Fruit fly (Drosophila melanogaster) whole organism, wandering third instar larva: Measurements from ENCODE around the gene Cyp4ac2.

Experiments used
- Abd-B ChIP-seq: fragments of >200 bp; optimal IDR thresholded peaks from 2 replicates; lab custom pipeline; 2017; ENCODE audit warnings: missing biosample characterization, missing genetic modification characterization
- CG32264 ChIP-seq: fragments of 200-800 bp; sonication (Bioruptor generic); optimal IDR thresholded peaks from 2 replicates; lab custom pipeline; 2016; ENCODE audit warnings: missing biosample characterization, missing genetic modification characterization
- CG9705 ChIP-seq: fragments of 200-800 bp; sonication (Bioruptor generic); optimal IDR thresholded peaks from 2 replicates; lab custom pipeline; 2018; ENCODE audit warnings: missing biosample characterization, mild to moderate bottlenecking, missing genetic modification characterization
- CrebA ChIP-seq: fragments of 200-800 bp; sonication (Bioruptor generic); optimal IDR thresholded peaks from 2 replicates; lab custom pipeline; 2016; ENCODE audit warnings: missing biosample characterization, mild to moderate bottlenecking, missing genetic modification characterization, borderline replicate concordance
- Dfd ChIP-seq: fragments of >200 bp; optimal IDR thresholded peaks from 2 replicates; lab custom pipeline; 2017; ENCODE audit warnings: missing biosample characterization, missing genetic modification characterization
- GATAd ChIP-seq: sonication (Bioruptor generic); optimal IDR thresholded peaks from 2 replicates; lab custom pipeline; 2016; ENCODE audit warnings: missing biosample characterization, missing genetic modification characterization
- HLH106 ChIP-seq: fragments of 200-800 bp; optimal IDR thresholded peaks from 3 replicates; lab custom pipeline; 2019; ENCODE audit warnings: missing biosample characterization, mild to moderate bottlenecking, missing genetic modification characterization, moderate library complexity
- Hnf4 ChIP-seq: fragments of 200-800 bp; sonication (Bioruptor generic); optimal IDR thresholded peaks from 2 replicates; lab custom pipeline; 2016; ENCODE audit warnings: missing biosample characterization, mild to moderate bottlenecking, missing genetic modification characterization
- Hr78 ChIP-seq: fragments of >200 bp; optimal IDR thresholded peaks from 2 replicates; lab custom pipeline; 2017; ENCODE audit warnings: missing biosample characterization, missing genetic modification characterization
- Hr83 ChIP-seq: fragments of 200-300 bp; sonication (Bioruptor generic); optimal IDR thresholded peaks from 2 replicates; lab custom pipeline; 2016; ENCODE audit warnings: missing biosample characterization, mild to moderate bottlenecking, missing genetic modification characterization, moderate library complexity; ENCODE audit not compliant: poor library complexity, severe bottlenecking
- Jra ChIP-seq: sonication (Bioruptor generic); optimal IDR thresholded peaks from 2 replicates; lab custom pipeline; 2016; ENCODE audit warnings: missing biosample characterization, missing genetic modification characterization
- Mio ChIP-seq: sonication (Bioruptor generic); optimal IDR thresholded peaks from 2 replicates; lab custom pipeline; 2016; ENCODE audit warnings: missing biosample characterization, missing genetic modification characterization
- Myc ChIP-seq: fragments of >200 bp; optimal IDR thresholded peaks from 2 replicates; lab custom pipeline; 2017
- N ChIP-seq: fragments of >200 bp; optimal IDR thresholded peaks from 2 replicates; lab custom pipeline; 2018; ENCODE audit warnings: missing biosample characterization, missing external identifiers, missing genetic modification characterization
- OdsH ChIP-seq: fragments of 200-800 bp; sonication (Bioruptor generic); optimal IDR thresholded peaks from 2 replicates; lab custom pipeline; 2016; ENCODE audit warnings: missing biosample characterization, mild to moderate bottlenecking, missing genetic modification characterization
- Rel ChIP-seq, 2 experiments: fragments of 200-800 bp; sonication (Bioruptor generic) in 1 of 2; optimal IDR thresholded peaks; 2 replicates in 1 of 2; 3 replicates in 1 of 2; lab custom pipeline; 2016 to 2019; ENCODE audit warnings: mild to moderate bottlenecking in 2 of 2, missing biosample characterization in 2 of 2, missing genetic modification characterization in 2 of 2, moderate library complexity in 1 of 2
- Sp1 ChIP-seq: fragments of 200-800 bp; sonication (Bioruptor generic); optimal IDR thresholded peaks from 3 replicates; lab custom pipeline; 2019; ENCODE audit warnings: missing biosample characterization, mild to moderate bottlenecking, missing genetic modification characterization, moderate library complexity
- Vsx2 ChIP-seq: fragments of 200-300, 225-300 bp; sonication (Bioruptor generic); optimal IDR thresholded peaks from 2 replicates; lab custom pipeline; 2018; ENCODE audit warnings: missing biosample characterization, missing genetic modification characterization; ENCODE audit not compliant: partially characterized antibody
- br ChIP-seq: fragments of 200-800 bp; sonication (Bioruptor generic); optimal IDR thresholded peaks from 2 replicates; lab custom pipeline; 2016; ENCODE audit warnings: missing biosample characterization, missing genetic modification characterization
- brk ChIP-seq: fragments of 200-800 bp; sonication (Bioruptor generic); optimal IDR thresholded peaks from 2 replicates; lab custom pipeline; 2016; ENCODE audit warnings: missing biosample characterization, mild to moderate bottlenecking, missing genetic modification characterization
- dmrt93B ChIP-seq: fragments of 200-800 bp; sonication (Bioruptor generic); optimal IDR thresholded peaks from 2 replicates; lab custom pipeline; 2018; ENCODE audit warnings: missing biosample characterization, mild to moderate bottlenecking, missing genetic modification characterization
- dsf ChIP-seq: sonication (Bioruptor generic); optimal IDR thresholded peaks from 2 replicates; lab custom pipeline; 2016; ENCODE audit warnings: missing biosample characterization, missing genetic modification characterization, borderline replicate concordance
- ey ChIP-seq: fragments of 200-800 bp; sonication (Bioruptor generic); optimal IDR thresholded peaks from 2 replicates; lab custom pipeline; 2016; ENCODE audit warnings: missing biosample characterization, missing genetic modification characterization
- foxo ChIP-seq, 2 experiments: fragments of 200-800 bp; sonication (Bioruptor generic); optimal IDR thresholded peaks; 2 replicates in 1 of 2; 3 replicates in 1 of 2; lab custom pipeline; 2016 to 2017; ENCODE audit warnings: missing biosample characterization in 2 of 2, missing genetic modification characterization in 2 of 2
- fru ChIP-seq: fragments of 200-800 bp; sonication (Bioruptor generic); optimal IDR thresholded peaks from 3 replicates; lab custom pipeline; 2016; ENCODE audit warnings: missing biosample characterization, mild to moderate bottlenecking, missing genetic modification characterization
- h ChIP-seq: fragments of 200-800 bp; sonication (Bioruptor generic); optimal IDR thresholded peaks from 3 replicates; lab custom pipeline; 2016; ENCODE audit warnings: missing biosample characterization, mild to moderate bottlenecking, missing genetic modification characterization
- jim ChIP-seq: fragments of 175-275, 200-325 bp; sonication (Bioruptor generic); optimal IDR thresholded peaks from 2 replicates; lab custom pipeline; 2016; ENCODE audit warnings: missing biosample characterization, mild to moderate bottlenecking, missing genetic modification characterization
- lola ChIP-seq: fragments of >200 bp; optimal IDR thresholded peaks from 2 replicates; lab custom pipeline; 2017; ENCODE audit warnings: missing biosample characterization, missing genetic modification characterization
- pan ChIP-seq: fragments of >200 bp; optimal IDR thresholded peaks from 2 replicates; lab custom pipeline; 2017
- psq ChIP-seq: fragments of 200-800 bp; sonication (Bioruptor generic); optimal IDR thresholded peaks from 3 replicates; lab custom pipeline; 2017; ENCODE audit warnings: missing biosample characterization, mild to moderate bottlenecking, missing genetic modification characterization, moderate library complexity
- rgr ChIP-seq: fragments of 200-800 bp; sonication (Bioruptor generic); optimal IDR thresholded peaks from 3 replicates; lab custom pipeline; 2016; ENCODE audit warnings: missing biosample characterization, mild to moderate bottlenecking, missing genetic modification characterization
- sage ChIP-seq: fragments of 200-800 bp; sonication (Bioruptor generic); optimal IDR thresholded peaks from 2 replicates; lab custom pipeline; 2016; ENCODE audit warnings: missing biosample characterization, mild to moderate bottlenecking, missing genetic modification characterization
- sv ChIP-seq: fragments of 200-800 bp; sonication (Bioruptor generic); optimal IDR thresholded peaks from 3 replicates; lab custom pipeline; 2016; ENCODE audit warnings: missing biosample characterization, missing genetic modification characterization
- tai ChIP-seq: sonication (Bioruptor generic); optimal IDR thresholded peaks from 2 replicates; lab custom pipeline; 2016; ENCODE audit warnings: missing biosample characterization, missing genetic modification characterization
- usp ChIP-seq: fragments of >200 bp; optimal IDR thresholded peaks from 2 replicates; lab custom pipeline; 2017; ENCODE audit warnings: missing biosample characterization, missing genetic modification characterization
- woc ChIP-seq: sonication (Bioruptor generic); optimal IDR thresholded peaks from 2 replicates; lab custom pipeline; 2016; ENCODE audit warnings: missing biosample characterization, mild to moderate bottlenecking, missing genetic modification characterization

Cyp4ac2 gene

dm6 chr2L:5228581-5229077, 37.6 kb upstream of the Cyp4ac2 start:
- TF ChIP-seq sv (GFP tag; lab: Kevin White, UChicago), result no peak
- no peak for TF ChIP-seq rgr
- TF ChIP-seq ey (GFP tag; lab: Kevin White, UChicago), result no peak
- no peak for TF ChIP-seq Mio
- no peak for TF ChIP-seq Vsx2 (GFP tag; lab: Kevin White, UChicago)
- TF ChIP-seq brk (GFP tag; lab: Kevin White, UChicago), result no peak
- no peak for TF ChIP-seq sage (GFP tag; lab: Kevin White, UChicago)
- TF ChIP-seq jim, result no peak
- TF ChIP-seq CG9705 (GFP tag; lab: Kevin White, UChicago), result no peak
- TF ChIP-seq foxo (GFP tag; optimal IDR thresholded peaks at IDR 0.05; lab: Kevin White, UChicago), result no peak
- TF ChIP-seq Hr83 (GFP tag; lab: Kevin White, UChicago), result no peak
- TF ChIP-seq CrebA, result no peak
- no peak for TF ChIP-seq GATAd (GFP tag; lab: Kevin White, UChicago)
- TF ChIP-seq CG32264 (GFP tag; lab: Kevin White, UChicago), result no peak
- no peak for TF ChIP-seq Abd-B
- no peak for TF ChIP-seq HLH106 (tag; lab: Kevin White, UChicago)
- TF ChIP-seq OdsH (GFP tag; lab: Kevin White, UChicago), result no peak
- no peak for TF ChIP-seq woc (GFP tag; lab: Kevin White, UChicago)
- no peak for TF ChIP-seq br
- TF ChIP-seq fru, result no peak

DNA sequence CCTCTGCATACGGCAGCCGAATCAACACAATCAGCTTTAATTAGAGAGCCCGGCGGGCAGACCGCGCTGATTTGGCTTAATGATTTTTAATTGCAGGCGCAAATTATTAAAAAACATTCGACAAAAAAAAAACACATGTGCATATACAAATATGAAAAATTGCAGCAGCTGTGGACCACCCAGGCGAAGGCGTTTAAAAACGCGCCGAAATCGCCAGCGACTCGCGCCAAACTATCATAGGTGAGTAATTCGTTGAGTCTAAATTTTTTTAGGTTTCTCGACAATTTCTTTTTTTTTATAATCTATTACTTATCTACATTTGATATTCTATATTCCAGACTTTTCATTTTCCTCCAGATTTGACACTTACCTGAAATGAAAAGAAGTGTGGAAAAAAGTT, 37.0 kb upstream of the Cyp4ac2 start:
- TF ChIP-seq Myc (lab: Kevin White, UChicago) (peak; percentile 15), h (GFP tag; lab: Kevin White, UChicago) (no peak), CG9705 (GFP tag; lab: Kevin White, UChicago) (no peak), fru (no peak), psq (no peak), Dfd (no peak), tai (GFP tag; lab: Kevin White, UChicago) (no peak), lola (GFP tag; lab: Kevin White, UChicago) (no peak)

- TF ChIP-seq Mio (no peak), jim (peak; percentile 33)
Measured at dm6 chr2L:5229735-5230347, 36.4 kb upstream of the Cyp4ac2 start.

- no peak for TF ChIP-seq CrebA
- no peak for TF ChIP-seq tai (GFP tag; lab: Kevin White, UChicago)
- TF ChIP-seq N (GFP tag; lab: Kevin White, UChicago), result no peak
- no peak for TF ChIP-seq dmrt93B (GFP tag; lab: Kevin White, UChicago)
- TF ChIP-seq pan (lab: Kevin White, UChicago), result no peak
- TF ChIP-seq Rel (GFP tag; optimal IDR thresholded peaks at IDR 0.05; lab: Kevin White, UChicago), result no peak
- no peak for TF ChIP-seq Rel (tag; optimal IDR thresholded peaks at IDR 0.05; lab: Kevin White, UChicago)
- no peak for TF ChIP-seq Mio
- TF ChIP-seq Sp1 (GFP tag; lab: Kevin White, UChicago), result no peak
- TF ChIP-seq woc (GFP tag; lab: Kevin White, UChicago), result no peak
- no peak for TF ChIP-seq Hr78
- TF ChIP-seq lola (GFP tag; lab: Kevin White, UChicago), result no peak
- no peak for TF ChIP-seq GATAd (GFP tag; lab: Kevin White, UChicago)
Measured at dm6 chr2L:5230772-5231171, 35.4 kb upstream of the Cyp4ac2 start.

DNA sequence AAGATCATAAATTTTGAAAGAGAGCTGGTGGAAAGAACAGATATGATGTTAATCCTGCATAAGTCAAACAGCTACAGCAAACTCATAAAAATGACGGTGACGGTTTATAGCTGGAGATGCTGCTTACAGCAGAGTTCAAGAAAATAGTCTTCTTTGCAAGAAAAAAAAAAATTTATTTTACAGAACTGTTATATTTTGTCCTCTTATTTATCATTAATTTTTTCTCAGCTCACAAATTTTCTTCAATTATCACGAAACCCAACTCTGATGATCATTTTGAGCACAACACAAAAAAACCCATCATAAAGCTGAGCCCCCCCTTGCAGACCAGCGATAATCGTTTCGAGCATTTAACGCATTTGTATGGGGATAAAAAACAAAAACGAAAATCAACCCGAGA, 34.8 kb upstream of the Cyp4ac2 start:
- TF ChIP-seq CG9705 (GFP tag; lab: Kevin White, UChicago) (no peak), Hr78 (no peak), fru (peak; percentile 62), CG32264 (GFP tag; lab: Kevin White, UChicago) (peak; percentile 35), HLH106 (tag; lab: Kevin White, UChicago) (peak; percentile 30), tai (GFP tag; lab: Kevin White, UChicago) (peak; percentile 35), usp (GFP tag; lab: Kevin White, UChicago) (no peak), Hr83 (GFP tag; lab: Kevin White, UChicago) (no peak), pan (lab: Kevin White, UChicago) (no peak), dmrt93B (GFP tag; lab: Kevin White, UChicago) (peak; percentile 6), N (GFP tag; lab: Kevin White, UChicago) (no peak), Hnf4 (GFP tag; lab: Kevin White, UChicago) (peak; percentile 46), Abd-B (no peak), Rel (GFP tag; optimal IDR thresholded peaks at IDR 0.05; lab: Kevin White, UChicago) (no peak), Rel (tag; optimal IDR thresholded peaks at IDR 0.05; lab: Kevin White, UChicago) (no peak), sv (GFP tag; lab: Kevin White, UChicago) (no peak), Dfd (no peak), sage (GFP tag; lab: Kevin White, UChicago) (no peak), rgr (peak; percentile 50), Myc (lab: Kevin White, UChicago) (no peak), br (peak; percentile 43), dsf (GFP tag; lab: Kevin White, UChicago) (no peak), jim (no peak), Sp1 (GFP tag; lab: Kevin White, UChicago) (peak; percentile 46), psq (peak; percentile 40), OdsH (GFP tag; lab: Kevin White, UChicago) (peak; percentile 21), foxo (GFP tag; optimal IDR thresholded peaks at IDR 0.05; lab: Kevin White, UChicago) (peak in 1 of 2 experiments; percentile 65), Mio (no peak), Vsx2 (GFP tag; lab: Kevin White, UChicago) (no peak), CrebA (no peak), woc (GFP tag; lab: Kevin White, UChicago) (peak; percentile 24), brk (GFP tag; lab: Kevin White, UChicago) (no peak), Jra (GFP tag; lab: Kevin White, UChicago) (peak; percentile 1), h (GFP tag; lab: Kevin White, UChicago) (peak; percentile 46)
